Worm (Caenorhabditis elegans): Measurements from ENCODE around the gene C06A1.6.

DNA sequence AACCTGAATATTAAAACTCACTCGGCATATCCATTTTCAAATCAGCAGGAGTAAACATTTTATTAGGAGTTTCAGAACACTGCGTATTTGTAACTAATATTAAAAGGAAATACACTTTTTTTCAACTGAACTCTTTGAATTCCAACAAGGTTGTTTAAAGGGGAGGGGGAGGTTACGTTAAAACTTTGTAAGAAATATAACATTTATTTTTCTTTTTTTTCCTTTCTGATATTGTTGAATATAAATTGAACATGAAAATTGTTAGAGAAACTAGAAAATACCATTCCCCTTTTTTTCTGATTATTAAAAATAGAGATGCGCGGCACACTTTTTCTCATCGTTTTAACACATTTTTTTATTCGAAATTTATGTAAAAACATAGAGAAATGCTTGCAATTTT, 33.6 kb upstream of the C06A1.6 start, which contains the start of gene C14A4.8:
- no peak for TF ChIP-seq him-1 (tag; optimal IDR thresholded peaks at IDR 0.05)
- TF ChIP-seq W03F9.2 (tag; optimal IDR thresholded peaks at IDR 0.05), result no peak
